Worm (Caenorhabditis elegans) whole organism, late embryonic: Measurements from ENCODE around the gene ubl-1.

ENCODE experiments used
- C38D4.7 ChIP-seq: fragments of 200-800 bp; sonication (Bioruptor generic); optimal IDR thresholded peaks from 2 replicates; lab custom pipeline; 2018; ENCODE audit warnings: mild to moderate bottlenecking, missing genetic modification characterization, moderate library complexity, missing compliant biosample characterization
- F13H6.1 ChIP-seq: sonication (generic microtip); optimal IDR thresholded peaks from 2 replicates; lab custom pipeline; 2016; ENCODE audit warnings: missing genetic modification characterization, missing compliant biosample characterization
- K02D7.2 ChIP-seq: sonication (generic microtip); optimal IDR thresholded peaks from 2 replicates; lab custom pipeline; 2017; ENCODE audit warnings: mild to moderate bottlenecking, missing genetic modification characterization, missing compliant biosample characterization
- T23F11.4 ChIP-seq: fragments of 200-800 bp; sonication (Bioruptor generic); optimal IDR thresholded peaks from 2 replicates; lab custom pipeline; 2018; ENCODE audit warnings: mild to moderate bottlenecking, missing genetic modification characterization, missing compliant biosample characterization
- Y22D7AL.16 ChIP-seq: sonication (generic microtip); optimal IDR thresholded peaks from 2 replicates; lab custom pipeline; 2016; ENCODE audit warnings: missing genetic modification characterization, missing compliant biosample characterization
- ahr-1 ChIP-seq: sonication (generic microtip); optimal IDR thresholded peaks from 2 replicates; lab custom pipeline; 2016; ENCODE audit warnings: missing genetic modification characterization, missing compliant biosample characterization
- ama-1 ChIP-seq: fragments of 150-350 bp; optimal IDR thresholded peaks from 2 replicates; lab custom pipeline; 2014
- ceh-18 ChIP-seq: sonication (generic microtip); optimal IDR thresholded peaks from 2 replicates; lab custom pipeline; 2016; ENCODE audit warnings: missing genetic modification characterization, missing compliant biosample characterization
- ceh-2 ChIP-seq: sonication (generic microtip); optimal IDR thresholded peaks from 2 replicates; lab custom pipeline; 2016; ENCODE audit warnings: missing genotype, missing genetic modification characterization, missing compliant biosample characterization
- ceh-24 ChIP-seq: sonication (generic microtip); optimal IDR thresholded peaks from 2 replicates; lab custom pipeline; 2016; ENCODE audit warnings: mild to moderate bottlenecking, missing genetic modification characterization, missing compliant biosample characterization
- ceh-30 ChIP-seq: fragments of 150-350 bp; optimal IDR thresholded peaks from 2 replicates; lab custom pipeline; 2014; ENCODE audit warnings: missing biosample characterization, missing genetic modification characterization
- ceh-31 ChIP-seq: sonication (generic microtip); optimal IDR thresholded peaks from 2 replicates; lab custom pipeline; 2016; ENCODE audit warnings: missing genetic modification characterization, missing compliant biosample characterization
- ceh-34 ChIP-seq: sonication (generic microtip); optimal IDR thresholded peaks from 2 replicates; lab custom pipeline; 2016; ENCODE audit warnings: mild to moderate bottlenecking, missing genetic modification characterization, missing compliant biosample characterization
- ceh-48 ChIP-seq: sonication (generic microtip); optimal IDR thresholded peaks from 2 replicates; lab custom pipeline; 2016; ENCODE audit warnings: missing genetic modification characterization, inconsistent platforms, missing compliant biosample characterization
- ceh-9 ChIP-seq: sonication (generic microtip); optimal IDR thresholded peaks from 2 replicates; lab custom pipeline; 2016; ENCODE audit warnings: mild to moderate bottlenecking, missing genetic modification characterization, inconsistent platforms, missing compliant biosample characterization
- che-1 ChIP-seq: sonication (generic microtip); optimal IDR thresholded peaks from 2 replicates; lab custom pipeline; 2016; ENCODE audit warnings: mild to moderate bottlenecking, missing genetic modification characterization, missing compliant biosample characterization
- dve-1 ChIP-seq: sonication (generic microtip); optimal IDR thresholded peaks from 2 replicates; lab custom pipeline; 2017; ENCODE audit warnings: antibody characterized with exemption, mild to moderate bottlenecking, missing genetic modification characterization, missing compliant biosample characterization
- fax-1 ChIP-seq: sonication (generic microtip); optimal IDR thresholded peaks from 2 replicates; lab custom pipeline; 2016; ENCODE audit warnings: missing genotype, missing genetic modification characterization, missing compliant biosample characterization
- fkh-10 ChIP-seq: fragments of 150-350 bp; optimal IDR thresholded peaks from 2 replicates; lab custom pipeline; 2014; ENCODE audit warnings: missing biosample characterization, missing genetic modification reagents, missing genetic modification characterization
- gmeb-2 ChIP-seq: sonication (generic microtip); optimal IDR thresholded peaks from 2 replicates; lab custom pipeline; 2016; ENCODE audit warnings: missing genetic modification characterization, inconsistent platforms, missing compliant biosample characterization
- hlh-13 ChIP-seq: fragments of 200-800 bp; sonication (Bioruptor generic); optimal IDR thresholded peaks from 2 replicates; lab custom pipeline; 2018; ENCODE audit warnings: mild to moderate bottlenecking, missing genetic modification characterization, missing compliant biosample characterization
- hlh-15 ChIP-seq: sonication (generic microtip); optimal IDR thresholded peaks from 2 replicates; lab custom pipeline; 2016; ENCODE audit warnings: missing genetic modification characterization, missing compliant biosample characterization
- hlh-6 ChIP-seq: sonication (generic microtip); optimal IDR thresholded peaks from 2 replicates; lab custom pipeline; 2016; ENCODE audit warnings: missing genotype, missing genetic modification characterization, missing compliant biosample characterization
- lim-6 ChIP-seq: sonication (generic microtip); optimal IDR thresholded peaks from 2 replicates; lab custom pipeline; 2016; ENCODE audit warnings: missing genetic modification characterization, missing compliant biosample characterization
- nhr-232 ChIP-seq: sonication (generic microtip); optimal IDR thresholded peaks from 2 replicates; lab custom pipeline; 2016; ENCODE audit warnings: missing genetic modification characterization, missing compliant biosample characterization
- npax-4 ChIP-seq: sonication (generic microtip); optimal IDR thresholded peaks from 2 replicates; lab custom pipeline; 2016; ENCODE audit warnings: missing genetic modification characterization, missing compliant biosample characterization
- odd-2 ChIP-seq: sonication (generic microtip); optimal IDR thresholded peaks from 2 replicates; lab custom pipeline; 2017; ENCODE audit warnings: antibody characterized with exemption, mild to moderate bottlenecking, missing genetic modification characterization, missing compliant biosample characterization
- pax-1 ChIP-seq: fragments of 150-350 bp; optimal IDR thresholded peaks from 2 replicates; lab custom pipeline; 2014; ENCODE audit warnings: missing biosample characterization, missing genetic modification characterization
- sox-2 ChIP-seq: fragments of 200-800 bp; sonication (Bioruptor generic); IDR thresholded peaks from 2 replicates; pipeline ENCODE4 v1.3.6; 2022; ENCODE audit warnings: missing genetic modification reagents, missing genetic modification characterization, missing compliant biosample characterization
- sox-4 ChIP-seq: sonication (generic microtip); optimal IDR thresholded peaks from 2 replicates; lab custom pipeline; 2017; ENCODE audit warnings: mild to moderate bottlenecking, missing genetic modification characterization, inconsistent platforms, missing compliant biosample characterization
- ttx-3 ChIP-seq: sonication (generic microtip); optimal IDR thresholded peaks from 2 replicates; lab custom pipeline; 2016; ENCODE audit warnings: missing genetic modification reagents, missing genetic modification characterization, missing compliant biosample characterization
- unc-3 ChIP-seq, 2 experiments: fragments of 200-800 bp in 1 of 2; sonication (Bioruptor generic) in 1 of 2; sonication (generic microtip) in 1 of 2; conservative IDR thresholded peaks in 1 of 2; optimal IDR thresholded peaks in 1 of 2; 2 replicates each; pipeline versions ENCODE4 v1.3.6 to Lab custom; 2016 to 2022; ENCODE audit warnings: missing compliant biosample characterization in 2 of 2, missing genetic modification characterization in 2 of 2, missing genetic modification reagents in 1 of 2
- unc-42 ChIP-seq: sonication (generic microtip); optimal IDR thresholded peaks from 2 replicates; lab custom pipeline; 2016; ENCODE audit warnings: missing genotype, missing genetic modification characterization, missing compliant biosample characterization
- unc-86 ChIP-seq: sonication (generic microtip); optimal IDR thresholded peaks from 2 replicates; lab custom pipeline; 2016; ENCODE audit warnings: missing genetic modification characterization, missing compliant biosample characterization
- zip-5 ChIP-seq: sonication (generic microtip); optimal IDR thresholded peaks from 2 replicates; lab custom pipeline; 2016; ENCODE audit warnings: missing genetic modification characterization, missing compliant biosample characterization

ubl-1 gene

DNA sequence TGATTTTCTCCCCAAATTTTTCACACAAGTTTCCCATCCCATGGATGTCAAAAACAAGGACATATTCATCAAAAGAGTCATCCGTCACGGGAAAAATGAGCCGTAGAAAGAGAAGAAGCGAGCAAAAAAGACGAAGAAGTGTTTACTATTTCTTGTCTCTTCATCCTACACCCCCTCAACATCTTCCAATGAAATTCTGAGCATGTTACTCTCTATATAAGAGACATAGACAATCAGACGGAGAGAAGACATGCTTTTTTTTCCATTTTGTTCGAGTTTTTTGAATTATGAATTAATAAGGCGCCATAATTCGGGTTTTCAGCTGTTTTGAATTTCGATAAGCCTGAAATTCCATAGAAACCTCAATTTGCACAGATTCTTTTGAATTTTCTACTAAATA is 28.0 kb downstream of the ubl-1 start:
- TF ChIP-seq fax-1 (tag; lab: Kevin White, UChicago) (no peak), lim-6 (no peak), nhr-232 (tag; lab: Kevin White, UChicago) (no peak), pax-1 (no peak), ceh-30 (tag; lab: Kevin White, UChicago) (no peak), hlh-13 (GFP tag; lab: Kevin White, UChicago) (no peak), unc-86 (tag; lab: Kevin White, UChicago) (no peak), hlh-6 (tag; lab: Kevin White, UChicago) (no peak), ahr-1 (tag; lab: Kevin White, UChicago) (no peak), gmeb-2 (tag; lab: Kevin White, UChicago) (no peak), F13H6.1 (no peak), ceh-34 (tag; lab: Kevin White, UChicago) (no peak), ceh-2 (tag; lab: Kevin White, UChicago) (no peak), sox-4 (tag; lab: Kevin White, UChicago) (no peak), T23F11.4 (GFP tag; lab: Kevin White, UChicago) (no peak)

DNA sequence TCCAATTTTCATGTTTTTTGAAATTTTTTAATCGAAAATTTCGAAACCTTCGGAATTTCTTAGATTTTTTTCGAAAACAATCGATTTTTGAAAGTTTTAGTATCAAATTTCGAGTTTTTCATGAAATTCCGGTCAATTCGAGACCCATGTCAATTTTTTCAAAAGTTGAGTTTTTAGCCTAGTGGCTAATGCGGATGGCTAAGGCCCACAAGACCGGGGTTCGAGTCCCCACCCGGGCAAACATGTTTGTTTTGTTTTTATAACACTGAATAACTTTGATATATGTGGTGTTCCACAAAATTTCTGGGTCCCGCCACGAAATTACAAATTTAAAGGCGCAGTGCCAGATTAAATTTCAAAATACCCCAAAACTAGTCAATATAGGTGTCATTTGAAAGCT is 31.3 kb downstream of the ubl-1 start:
- TF ChIP-seq dve-1 (tag; lab: Kevin White, UChicago), result no peak
- no peak for TF ChIP-seq zip-5 (tag; lab: Kevin White, UChicago)
- no peak for TF ChIP-seq F13H6.1
- TF ChIP-seq ceh-18 (tag; lab: Kevin White, UChicago), result no peak
- no peak for TF ChIP-seq sox-4 (tag; lab: Kevin White, UChicago)
- TF ChIP-seq fkh-10, result no peak
- TF ChIP-seq ceh-2 (tag; lab: Kevin White, UChicago), result no peak
- no peak for TF ChIP-seq ceh-9

DNA sequence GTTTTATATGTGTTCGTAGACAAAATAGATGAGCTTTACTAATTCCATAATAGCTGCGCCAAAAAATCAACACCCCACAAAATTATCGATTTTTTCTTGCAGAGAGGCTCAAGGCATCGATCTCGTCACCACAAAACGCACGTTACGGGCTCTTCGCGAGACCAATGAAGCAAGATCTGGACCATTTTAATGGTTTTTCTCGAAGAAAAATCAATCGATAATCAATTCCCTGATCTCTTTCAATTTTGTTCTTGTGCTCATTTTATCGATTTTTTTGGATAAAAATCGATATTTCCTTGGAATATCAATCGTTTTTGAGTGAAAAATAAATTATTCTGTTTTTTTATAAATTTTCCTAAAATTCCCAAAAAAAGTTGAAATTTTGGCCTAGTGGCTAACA is 32.0 kb downstream of the ubl-1 start:
- TF ChIP-seq npax-4 (no peak), ceh-31 (no peak), K02D7.2 (tag; lab: Kevin White, UChicago) (no peak), hlh-13 (GFP tag; lab: Kevin White, UChicago) (no peak), Y22D7AL.16 (tag; lab: Kevin White, UChicago) (no peak), ahr-1 (tag; lab: Kevin White, UChicago) (no peak)
- TF ChIP-seq, all 69 proteins: peak for 0

DNA sequence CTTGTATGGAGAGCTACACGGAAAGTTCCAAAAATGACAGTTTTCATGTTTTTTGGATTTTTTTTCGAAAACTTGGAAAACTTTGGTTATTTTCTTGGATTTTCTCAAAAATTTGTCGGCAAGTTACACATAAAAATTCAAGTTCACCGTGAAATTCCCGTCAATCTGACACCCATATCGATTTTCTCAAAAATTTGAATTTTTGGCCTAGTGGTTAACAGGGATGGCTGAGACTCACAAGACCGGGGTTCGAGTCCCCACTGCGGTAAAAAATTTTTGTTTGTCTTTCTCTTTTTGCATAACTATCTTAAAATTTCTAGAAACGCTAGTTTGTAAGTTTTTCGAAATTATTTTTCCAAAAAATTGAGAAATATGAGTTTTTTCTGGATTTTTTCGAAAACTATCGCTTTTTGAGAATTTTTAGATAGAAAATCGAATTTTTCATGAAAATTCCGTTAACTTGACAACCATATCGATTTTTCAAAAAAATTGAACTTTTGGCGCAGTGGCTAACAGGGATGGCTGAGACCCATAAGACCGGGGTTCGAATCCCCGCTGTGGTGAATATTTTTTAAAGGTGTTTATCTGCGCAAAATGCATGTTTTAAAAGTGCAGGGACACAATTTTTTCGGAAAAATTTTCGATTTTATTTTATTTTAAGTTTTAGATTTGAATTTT is 32.6 kb downstream of the ubl-1 start:
- TF ChIP-seq unc-3 (GFP tag; conservative IDR thresholded peaks at IDR 0.05; lab: Robert Waterston, UW) (no peak), unc-3 (tag; optimal IDR thresholded peaks at IDR 0.05; lab: Kevin White, UChicago) (no peak), ceh-48 (tag; lab: Kevin White, UChicago) (no peak), npax-4 (no peak), odd-2 (no peak), fkh-10 (no peak), gmeb-2 (tag; lab: Kevin White, UChicago) (no peak), Y22D7AL.16 (tag; lab: Kevin White, UChicago) (no peak), unc-42 (tag; lab: Kevin White, UChicago) (no peak), che-1 (tag; lab: Kevin White, UChicago) (no peak), hlh-13 (GFP tag; lab: Kevin White, UChicago) (no peak), ama-1 (lab: Kevin White, UChicago) (no peak), dve-1 (tag; lab: Kevin White, UChicago) (no peak), lim-6 (no peak), ttx-3 (tag; lab: Kevin White, UChicago) (no peak)

DNA sequence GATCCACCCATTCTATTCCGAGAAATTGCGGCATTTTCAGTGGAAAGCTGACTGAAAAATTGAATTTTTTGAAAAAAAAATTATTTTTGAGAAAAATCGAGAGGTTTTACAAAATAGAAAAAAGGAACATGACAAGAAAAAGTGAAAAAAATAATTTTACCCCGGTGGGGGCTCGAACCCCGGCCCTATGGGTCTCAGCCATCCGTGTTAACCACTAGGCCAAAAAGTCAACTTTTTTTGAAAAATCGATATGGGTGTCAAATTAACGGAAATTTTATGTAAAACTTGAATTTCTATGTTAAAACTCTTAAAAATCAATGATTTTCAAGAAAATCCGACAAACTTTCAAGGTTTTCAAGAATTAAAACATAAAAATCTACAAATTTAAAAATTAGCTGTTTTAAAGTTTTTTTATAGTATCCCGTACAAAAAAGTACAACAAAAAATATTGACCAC is 35.8 kb downstream of the ubl-1 start, which contains the start of gene Y53G8B.2:
Gene Y53G8B.2, minus strand, starts transcription at position 51 of the 456 bp plus-strand sequence.
- no peak for TF ChIP-seq hlh-15 (tag; lab: Kevin White, UChicago)
- TF ChIP-seq C38D4.7 (GFP tag; lab: Kevin White, UChicago), result no peak
- TF ChIP-seq ceh-24 (tag; lab: Kevin White, UChicago), result no peak
- TF ChIP-seq sox-2 (GFP tag; lab: Robert Waterston, UW), result no peak
- no peak for TF ChIP-seq sox-4 (tag; lab: Kevin White, UChicago)
- no peak for TF ChIP-seq fax-1 (tag; lab: Kevin White, UChicago)
- TF ChIP-seq unc-42 (tag; lab: Kevin White, UChicago), result no peak
